Fruit fly (Drosophila melanogaster) whole organism, embryonic: ENCODE data around the gene MED14.

Experiments used
- Atf3 ChIP-seq: fragments of 200-800 bp; sonication (Bioruptor generic); optimal IDR thresholded peaks from 3 replicates; lab custom pipeline; 2016; ENCODE audit warnings: missing biosample characterization, missing genetic modification characterization
- CG10462 ChIP-seq: fragments of 200-800 bp; sonication (Bioruptor generic); optimal IDR thresholded peaks from 2 replicates; lab custom pipeline; 2016; ENCODE audit warnings: missing biosample characterization, missing genetic modification characterization
- CG10543 ChIP-seq: fragments of 200-800 bp; sonication (Bioruptor generic); optimal IDR thresholded peaks from 3 replicates; lab custom pipeline; 2017; ENCODE audit warnings: missing biosample characterization, mild to moderate bottlenecking, missing genetic modification characterization, moderate library complexity
- CG13894 ChIP-seq: fragments of 200-800 bp; sonication (Bioruptor generic); optimal IDR thresholded peaks from 3 replicates; lab custom pipeline; 2018; ENCODE audit warnings: missing biosample characterization, mild to moderate bottlenecking, missing genetic modification characterization, moderate library complexity
- CG15696 ChIP-seq: fragments of 200-800 bp; sonication (Bioruptor generic); optimal IDR thresholded peaks from 2 replicates; lab custom pipeline; 2019; ENCODE audit warnings: missing biosample characterization, mild to moderate bottlenecking, missing genetic modification characterization, moderate library complexity
- CG1792 ChIP-seq: fragments of 200-800 bp; sonication (Bioruptor generic); optimal IDR thresholded peaks from 2 replicates; lab custom pipeline; 2016; ENCODE audit warnings: missing biosample characterization, missing genetic modification characterization
- CG18476 ChIP-seq: fragments of 200-800 bp; sonication (Bioruptor generic); optimal IDR thresholded peaks from 2 replicates; lab custom pipeline; 2016; ENCODE audit warnings: missing biosample characterization, mild to moderate bottlenecking, missing genetic modification characterization
- CG2120 ChIP-seq: fragments of 200-800 bp; sonication (Bioruptor generic); optimal IDR thresholded peaks from 3 replicates; lab custom pipeline; 2016; ENCODE audit warnings: missing biosample characterization, missing genetic modification characterization
- CG31388 ChIP-seq: fragments of 200-800 bp; sonication (Bioruptor generic); optimal IDR thresholded peaks from 2 replicates; lab custom pipeline; 2016; ENCODE audit warnings: missing biosample characterization, missing genetic modification characterization
- CG31441 ChIP-seq: fragments of 200-800 bp; sonication (Bioruptor generic); IDR thresholded peaks from 2 replicates; pipeline ENCODE4 v1.3.6; 2022; ENCODE audit warnings: missing biosample characterization, missing genetic modification characterization
- CG32772 ChIP-seq: fragments of 200-800 bp; sonication (Bioruptor generic); IDR thresholded peaks from 2 replicates; pipeline ENCODE4 v1.3.6; 2022; ENCODE audit warnings: missing biosample characterization, missing genetic modification characterization
- CG43689 ChIP-seq: fragments of 200-800 bp; sonication (Bioruptor generic); IDR thresholded peaks from 2 replicates; pipeline ENCODE4 v1.3.6; 2022; ENCODE audit warnings: missing biosample characterization, missing genetic modification characterization
- CG4404 ChIP-seq: fragments of 200-800 bp; sonication (Bioruptor generic); IDR thresholded peaks from 2 replicates; pipeline ENCODE4 v1.3.6; 2022; ENCODE audit warnings: missing biosample characterization, missing genetic modification characterization
- CG8290 ChIP-seq, 3 experiments: fragments of 200-800 bp; sonication (Bioruptor generic); optimal IDR thresholded peaks; 2 replicates each; lab custom pipeline; 2016 to 2019; ENCODE audit warnings: missing biosample characterization in 3 of 3, missing genetic modification characterization in 3 of 3, mild to moderate bottlenecking in 2 of 3, moderate library complexity in 1 of 3
- CHES-1-like ChIP-seq: fragments of 200-800 bp; sonication (Bioruptor generic); optimal IDR thresholded peaks from 2 replicates; lab custom pipeline; 2016; ENCODE audit warnings: missing biosample characterization, missing genetic modification characterization
- CoRest ChIP-seq: fragments of 200-800 bp; sonication (Bioruptor generic); optimal IDR thresholded peaks from 3 replicates; lab custom pipeline; 2018; ENCODE audit warnings: missing biosample characterization, mild to moderate bottlenecking, missing genetic modification characterization, moderate library complexity
- Dbx ChIP-seq: fragments of 200-800 bp; sonication (Bioruptor generic); IDR thresholded peaks from 3 replicates; pipeline ENCODE4 v1.3.6; 2022; ENCODE audit warnings: missing biosample characterization, missing genetic modification characterization
- HLH3B ChIP-seq: fragments of 200-800 bp; sonication (Bioruptor generic); IDR thresholded peaks from 2 replicates; pipeline ENCODE4 v1.3.6; 2022; ENCODE audit warnings: missing biosample characterization, missing genetic modification characterization
- Hand ChIP-seq: fragments of 200-800 bp; sonication (Bioruptor generic); optimal IDR thresholded peaks from 2 replicates; lab custom pipeline; 2017; ENCODE audit warnings: mild to moderate bottlenecking, missing biosample characterization, missing genetic modification reagents, missing genetic modification characterization
- HmgD ChIP-seq: fragments of 200-800 bp; sonication (Bioruptor generic); optimal IDR thresholded peaks from 3 replicates; lab custom pipeline; 2016; ENCODE audit warnings: missing biosample characterization, missing genetic modification characterization
- HmgZ ChIP-seq: fragments of 200-800 bp; sonication (Bioruptor generic); optimal IDR thresholded peaks from 2 replicates; lab custom pipeline; 2018; ENCODE audit warnings: missing biosample characterization, mild to moderate bottlenecking, missing genetic modification characterization
- Hmr ChIP-seq: fragments of 200-800 bp; sonication (Bioruptor generic); optimal IDR thresholded peaks from 3 replicates; lab custom pipeline; 2017; ENCODE audit warnings: mild to moderate bottlenecking, missing biosample characterization, missing genetic modification reagents, missing genetic modification characterization
- Hr51 ChIP-seq, 2 experiments: fragments of 200-800 bp; sonication (Bioruptor generic); optimal IDR thresholded peaks; 2 replicates in 1 of 2; 3 replicates in 1 of 2; lab custom pipeline; 2016 to 2018; ENCODE audit warnings: missing biosample characterization in 2 of 2, missing genetic modification characterization in 2 of 2, mild to moderate bottlenecking in 1 of 2, moderate library complexity in 1 of 2
- MBD-R2 ChIP-seq: fragments of 200-800 bp; sonication (Bioruptor generic); IDR thresholded peaks from 2 replicates; pipeline ENCODE4 v1.3.6; 2022; ENCODE audit warnings: missing biosample characterization, missing genetic modification characterization
- Med ChIP-seq: fragments of 200-800 bp; sonication (Bioruptor generic); peaks from one replicate; lab custom pipeline; 2016; ENCODE audit warnings: missing biosample characterization, missing genetic modification characterization, mild to moderate bottlenecking, inconsistent platforms, moderate library complexity
- Nf-YB ChIP-seq: fragments of 200-800 bp; sonication (Bioruptor generic); optimal IDR thresholded peaks from 3 replicates; lab custom pipeline; 2019; ENCODE audit warnings: missing biosample characterization, mild to moderate bottlenecking, missing genetic modification characterization, moderate library complexity
- Pdp1 ChIP-seq, 2 experiments: fragments of 200-800 bp; sonication (Bioruptor generic); optimal IDR thresholded peaks; 3 replicates each; lab custom pipeline; 2016; ENCODE audit warnings: missing biosample characterization in 2 of 2, missing genetic modification characterization in 2 of 2, mild to moderate bottlenecking in 1 of 2, moderate library complexity in 1 of 2
- TFAM ChIP-seq: fragments of 200-800 bp; sonication (Bioruptor generic); optimal IDR thresholded peaks from 2 replicates; lab custom pipeline; 2017; ENCODE audit warnings: missing biosample characterization, missing genetic modification characterization, inconsistent platforms
- Trl ChIP-seq, 3 experiments: fragments of >200 bp in 2 of 3; fragments of 200-800 bp in 1 of 3; sonication (Bioruptor generic) in 1 of 3; optimal IDR thresholded peaks; 2 replicates in 1 of 3; 3 replicates in 2 of 3; lab custom pipeline; 2016 to 2017; ENCODE audit warnings: missing biosample characterization in 1 of 3, missing genetic modification characterization in 1 of 3
- Usf ChIP-seq: fragments of 200-800 bp; sonication (Bioruptor generic); optimal IDR thresholded peaks from 2 replicates; lab custom pipeline; 2017; ENCODE audit warnings: missing genotype, missing biosample characterization, missing genetic modification characterization
- bab2 ChIP-seq: fragments of 200-800 bp; sonication (Bioruptor generic); optimal IDR thresholded peaks from 2 replicates; lab custom pipeline; 2016; ENCODE audit warnings: missing biosample characterization, missing genetic modification characterization
- caup ChIP-seq: fragments of 200-800 bp; sonication (Bioruptor generic); optimal IDR thresholded peaks from 3 replicates; lab custom pipeline; 2017; ENCODE audit warnings: missing biosample characterization, mild to moderate bottlenecking, missing genetic modification characterization, moderate library complexity; ENCODE audit not compliant: severe bottlenecking
- dmrt99B ChIP-seq: fragments of 200-800 bp; sonication (Bioruptor generic); optimal IDR thresholded peaks from 2 replicates; lab custom pipeline; 2018; ENCODE audit warnings: missing biosample characterization, mild to moderate bottlenecking, missing genetic modification characterization, moderate library complexity
- exex ChIP-seq: fragments of 200-800 bp; sonication (Bioruptor generic); optimal IDR thresholded peaks from 4 replicates; lab custom pipeline; 2018; ENCODE audit warnings: missing biosample characterization, mild to moderate bottlenecking, missing genetic modification characterization, moderate library complexity
- fd102C ChIP-seq: fragments of 200-800 bp; sonication (Bioruptor generic); optimal IDR thresholded peaks from 2 replicates; lab custom pipeline; 2018; ENCODE audit warnings: missing biosample characterization, mild to moderate bottlenecking, missing genetic modification characterization, moderate library complexity
- fd96Cb ChIP-seq: fragments of 200-800 bp; sonication (Bioruptor generic); optimal IDR thresholded peaks from 2 replicates; lab custom pipeline; 2018; ENCODE audit warnings: missing biosample characterization, mild to moderate bottlenecking, missing genetic modification characterization, moderate library complexity
- grn ChIP-seq: fragments of 200-800 bp; sonication (Bioruptor generic); optimal IDR thresholded peaks from 3 replicates; lab custom pipeline; 2017; ENCODE audit warnings: missing biosample characterization, missing genetic modification characterization
- jing ChIP-seq: fragments of 200-800 bp; sonication (Bioruptor generic); optimal IDR thresholded peaks from 2 replicates; lab custom pipeline; 2018; ENCODE audit warnings: missing biosample characterization, mild to moderate bottlenecking, missing genetic modification characterization
- lab ChIP-seq: fragments of 200-800 bp; sonication (Bioruptor generic); optimal IDR thresholded peaks from 3 replicates; lab custom pipeline; 2017; ENCODE audit warnings: missing biosample characterization, missing genetic modification characterization, mild to moderate bottlenecking, moderate library complexity, missing genetic modification reagents
- mam ChIP-seq: fragments of 200-800 bp; sonication (Bioruptor generic); optimal IDR thresholded peaks from 3 replicates; lab custom pipeline; 2016; ENCODE audit warnings: missing biosample characterization, missing genetic modification characterization
- ro ChIP-seq: fragments of 200-800 bp; sonication (Bioruptor generic); IDR thresholded peaks from 2 replicates; pipeline ENCODE4 v1.3.6; 2022; ENCODE audit warnings: missing biosample characterization, missing genetic modification characterization
- sc ChIP-seq, 3 experiments: fragments of >200 bp in 2 of 3; fragments of 200-800 bp in 1 of 3; sonication (Bioruptor generic) in 1 of 3; optimal IDR thresholded peaks; 2 replicates in 2 of 3; 3 replicates in 1 of 3; lab custom pipeline; 2017; ENCODE audit warnings: mild to moderate bottlenecking in 1 of 3, missing biosample characterization in 1 of 3, missing genetic modification characterization in 1 of 3, missing genetic modification reagents in 1 of 3
- sens-2 ChIP-seq: fragments of 200-800 bp; sonication (Bioruptor generic); IDR thresholded peaks from 2 replicates; pipeline ENCODE4 v1.3.6; 2022; ENCODE audit warnings: missing biosample characterization, missing genetic modification characterization
- so ChIP-seq: fragments of 200-800 bp; sonication (Bioruptor generic); IDR thresholded peaks from 3 replicates; pipeline ENCODE4 v1.3.6; 2022; ENCODE audit warnings: missing biosample characterization, missing genetic modification characterization
- sug ChIP-seq: fragments of 200-800 bp; optimal IDR thresholded peaks from 2 replicates; lab custom pipeline; 2019; ENCODE audit warnings: missing biosample characterization, mild to moderate bottlenecking, missing genetic modification characterization, moderate library complexity
- tup ChIP-seq: fragments of 200-800 bp; sonication (Bioruptor generic); optimal IDR thresholded peaks from 2 replicates; lab custom pipeline; 2016; ENCODE audit warnings: missing biosample characterization, mild to moderate bottlenecking, missing genetic modification characterization, moderate library complexity
- twi ChIP-seq: fragments of 200-800 bp; optimal IDR thresholded peaks from 2 replicates; lab custom pipeline; 2019; ENCODE audit warnings: missing biosample characterization, mild to moderate bottlenecking, missing genetic modification characterization, moderate library complexity
- zen ChIP-seq: fragments of 200-800 bp; sonication (Bioruptor generic); optimal IDR thresholded peaks from 3 replicates; lab custom pipeline; 2018; ENCODE audit warnings: missing biosample characterization, mild to moderate bottlenecking, missing genetic modification characterization, moderate library complexity
- zfh2 ChIP-seq: fragments of 200-800 bp; sonication (Bioruptor generic); optimal IDR thresholded peaks from 2 replicates; lab custom pipeline; 2016; ENCODE audit warnings: missing biosample characterization, missing genetic modification characterization

The MED14 gene

DNA sequence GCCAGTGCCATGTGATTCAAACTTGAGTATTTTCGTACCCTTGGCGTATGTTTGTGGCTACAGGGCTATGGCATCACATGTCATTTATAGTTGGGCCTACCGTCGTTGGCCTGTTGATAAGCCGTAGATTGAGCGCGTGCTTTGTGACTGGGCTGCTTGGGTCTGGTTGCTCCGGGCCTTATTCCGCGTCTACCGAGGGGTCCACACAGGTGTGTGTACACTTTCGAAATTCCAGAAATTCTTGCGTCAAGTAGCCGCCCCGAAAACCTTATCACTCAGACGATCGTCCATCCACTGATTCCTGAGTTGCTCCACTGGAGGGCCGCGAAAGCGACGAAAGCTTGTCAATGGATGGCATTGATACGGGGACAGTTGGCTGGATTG, 45.0 kb downstream of the MED14 start (continued):
- TF ChIP-seq Trl (optimal IDR thresholded peaks at IDR 0.05; lab: Kevin White, UChicago): no peak
- TF ChIP-seq Trl (GFP tag; optimal IDR thresholded peaks at IDR 0.05; lab: Kevin White, UChicago): no peak
- TF ChIP-seq exex: peak; percentile 50
- TF ChIP-seq CG4404: no peak
- TF ChIP-seq so (GFP tag; lab: Robert Waterston, UW): no peak
- no peak for TF ChIP-seq bab2
- TF ChIP-seq CoRest: no peak
- no peak for TF ChIP-seq jing (GFP tag; lab: Kevin White, UChicago)
- no peak for TF ChIP-seq Hr51 (GFP tag; optimal IDR thresholded peaks at IDR 0.05; lab: Kevin White, UChicago)
- TF ChIP-seq Hand (GFP tag; lab: Kevin White, UChicago): no peak
- no peak for TF ChIP-seq CG15696 (tag; lab: Kevin White, UChicago)
- TF ChIP-seq HLH3B (GFP tag; lab: Robert Waterston, UW): no peak
- no peak for TF ChIP-seq CG31388 (GFP tag; lab: Kevin White, UChicago)
- no peak for TF ChIP-seq dmrt99B (tag; lab: Kevin White, UChicago)
- TF ChIP-seq Atf3 (GFP tag; lab: Kevin White, UChicago): no peak
- 0 out of 3 replicates have a peak, but pooled peaks have one; percentile 20 for TF ChIP-seq Dbx (GFP tag; lab: Robert Waterston, UW)
- no peak for TF ChIP-seq fd102C
- peak; percentile 34 for TF ChIP-seq Hmr (GFP tag; lab: Kevin White, UChicago)
- TF ChIP-seq TFAM (GFP tag; lab: Kevin White, UChicago): no peak
- TF ChIP-seq lab (GFP tag; lab: Kevin White, UChicago): peak; percentile 13
- TF ChIP-seq zfh2: no peak
- peak; percentile 78 for TF ChIP-seq Med (GFP tag; lab: Kevin White, UChicago)
- 0 out of 2 replicates have a peak, but pooled peaks have one; percentile 36 for TF ChIP-seq CG32772
- TF ChIP-seq fd96Cb (tag; lab: Kevin White, UChicago): no peak
- no peak for TF ChIP-seq HmgD (GFP tag; lab: Kevin White, UChicago)
- no peak for TF ChIP-seq CG43689 (GFP tag; lab: Robert Waterston, UW)
- TF ChIP-seq CHES-1-like (GFP tag; lab: Kevin White, UChicago): peak; percentile 5
- TF ChIP-seq twi (tag; lab: Kevin White, UChicago): peak; percentile 14
- TF ChIP-seq Pdp1 (GFP tag; optimal IDR thresholded peaks at IDR 0.05; lab: Kevin White, UChicago): peak in 1 of 2 experiments; percentile 26
- no peak for TF ChIP-seq CG1792
- peak; percentile 94 for TF ChIP-seq sug (tag; lab: Kevin White, UChicago)
- TF ChIP-seq CG13894 (tag; lab: Kevin White, UChicago): no peak
- no peak for TF ChIP-seq caup (GFP tag; lab: Kevin White, UChicago)
- no peak for TF ChIP-seq CG10462 (GFP tag; lab: Kevin White, UChicago)
- peak; percentile 86 for TF ChIP-seq CG10543 (GFP tag; lab: Kevin White, UChicago)
- no peak for TF ChIP-seq sc (optimal IDR thresholded peaks at IDR 0.05; lab: Kevin White, UChicago)
- TF ChIP-seq sc (GFP tag; optimal IDR thresholded peaks at IDR 0.05; lab: Kevin White, UChicago): no peak
- no peak for TF ChIP-seq CG18476 (GFP tag; lab: Kevin White, UChicago)
- no peak for TF ChIP-seq Nf-YB (GFP tag; lab: Kevin White, UChicago)
- TF ChIP-seq Usf (GFP tag; lab: Kevin White, UChicago): no peak
- no peak for TF ChIP-seq ro (GFP tag; lab: Robert Waterston, UW)
- TF ChIP-seq CG2120: no peak
- peak; percentile 94 for TF ChIP-seq grn (GFP tag; lab: Kevin White, UChicago)
- TF ChIP-seq mam (GFP tag; lab: Kevin White, UChicago): no peak
- TF ChIP-seq tup: no peak
- no peak for TF ChIP-seq CG8290 (GFP tag; optimal IDR thresholded peaks at IDR 0.05; lab: Kevin White, UChicago)
- peak in 1 of 2 experiments; percentile 38 for TF ChIP-seq CG8290 (tag; optimal IDR thresholded peaks at IDR 0.05; lab: Kevin White, UChicago)
- no peak for TF ChIP-seq HmgZ
- TF ChIP-seq MBD-R2 (GFP tag; lab: Robert Waterston, UW): no peak
- TF ChIP-seq zen (tag; lab: Kevin White, UChicago): no peak
- no peak for TF ChIP-seq CG31441
- TF ChIP-seq sens-2 (GFP tag; lab: Robert Waterston, UW): peak; percentile 46; the same call in 1 of the 2 replicates
